Fruit fly (Drosophila melanogaster): Measurements from ENCODE around the gene Ten-a.
A peak's percentile ranks its signal among the peaks of the same experiment; 100 is the strongest.

Ten-a gene

dm6 chrX:12242375-12242774, 198.9 kb downstream of the Ten-a start (continued):
- peak; percentile 56 for TF ChIP-seq ewg (GFP tag; optimal IDR thresholded peaks at IDR 0.05)
- peak; percentile 28 for TF ChIP-seq sd (tag; optimal IDR thresholded peaks at IDR 0.05)
- no peak for TF ChIP-seq TFAM (GFP tag; optimal IDR thresholded peaks at IDR 0.05)
- TF ChIP-seq Taf1 (GFP tag; IDR thresholded peaks at IDR 0.05) = no peak
- no peak for TF ChIP-seq CG14860 (GFP tag; IDR thresholded peaks at IDR 0.05; ENCODE audit: partially characterized antibody)
- no peak for TF ChIP-seq Usf (GFP tag; optimal IDR thresholded peaks at IDR 0.05)
- TF ChIP-seq ind (GFP tag; optimal IDR thresholded peaks at IDR 0.05) = peak; percentile 43
- peak; percentile 1 for TF ChIP-seq CG18764 (GFP tag; optimal IDR thresholded peaks at IDR 0.05)
- no peak for TF ChIP-seq Dref (GFP tag; IDR thresholded peaks at IDR 0.05)
- no peak for TF ChIP-seq CG6791 (GFP tag; IDR thresholded peaks at IDR 0.05; ENCODE audit: partially characterized antibody)
- TF ChIP-seq CG5180 (GFP tag; optimal IDR thresholded peaks at IDR 0.05) = peak; percentile 2
- 0 out of 2 replicates have a peak, but pooled peaks have one; percentile 38 for TF ChIP-seq CG1024 (GFP tag; IDR thresholded peaks at IDR 0.05)
- TF ChIP-seq fd102C (GFP tag; optimal IDR thresholded peaks at IDR 0.05) = no peak
- no peak for TF ChIP-seq CG6272 (GFP tag; IDR thresholded peaks at IDR 0.05)
- TF ChIP-seq D (optimal IDR thresholded peaks at IDR 0.05) = no peak
- TF ChIP-seq D (GFP tag; optimal IDR thresholded peaks at IDR 0.05) = peak; percentile 62
- no peak for TF ChIP-seq CrebB (tag; optimal IDR thresholded peaks at IDR 0.05)
- TF ChIP-seq CG7357 (GFP tag; IDR thresholded peaks at IDR 0.05) = 0 out of 3 replicates have a peak, but pooled peaks have one; percentile 25
- TF ChIP-seq CTCF (GFP tag; optimal IDR thresholded peaks at IDR 0.05) = no peak
- no peak for TF ChIP-seq CG16815 (GFP tag; optimal IDR thresholded peaks at IDR 0.05)
- peak; percentile 83 for TF ChIP-seq Xrp1 (GFP tag; IDR thresholded peaks at IDR 0.05)
- no peak for TF ChIP-seq CG31365 (tag; optimal IDR thresholded peaks at IDR 0.05)
- no peak for TF ChIP-seq gt (GFP tag; IDR thresholded peaks at IDR 0.05)
- peak; percentile 13 for TF ChIP-seq Deaf1 (tag; optimal IDR thresholded peaks at IDR 0.05)
- no peak for TF ChIP-seq Hr78 (GFP tag; optimal IDR thresholded peaks at IDR 0.05)
- peak; percentile 9 for TF ChIP-seq Nf-YB (GFP tag; optimal IDR thresholded peaks at IDR 0.05)
- TF ChIP-seq disco-r (GFP tag; optimal IDR thresholded peaks at IDR 0.05) = no peak
- no peak for TF ChIP-seq CG15479 (GFP tag; optimal IDR thresholded peaks at IDR 0.05)
- TF ChIP-seq prd (optimal IDR thresholded peaks at IDR 0.05) = no peak
- peak; percentile 71; the same call in 2 of the 3 replicates for TF ChIP-seq prd (GFP tag; IDR thresholded peaks at IDR 0.05)
- TF ChIP-seq bbx (GFP tag; IDR thresholded peaks at IDR 0.05; ENCODE audit: partially characterized antibody) = no peak
- TF ChIP-seq ap (GFP tag; IDR thresholded peaks at IDR 0.05) = no peak
- TF ChIP-seq cas (GFP tag; IDR thresholded peaks at IDR 0.05) = no peak
- TF ChIP-seq tll (GFP tag; optimal IDR thresholded peaks at IDR 0.05) = no peak
- no peak for TF ChIP-seq CG4617 (GFP tag; optimal IDR thresholded peaks at IDR 0.05; ENCODE audit: borderline replicate concordance)
- TF ChIP-seq CG12659 (GFP tag; optimal IDR thresholded peaks at IDR 0.05) = peak; percentile 15
- no peak for TF ChIP-seq CG9797 (GFP tag; optimal IDR thresholded peaks at IDR 0.05)
- TF ChIP-seq Fer2 (tag; optimal IDR thresholded peaks at IDR 0.05) = no peak
- peak; percentile 58 for TF ChIP-seq CG7556 (GFP tag; optimal IDR thresholded peaks at IDR 0.05)
- no peak for TF ChIP-seq abd-A (tag; optimal IDR thresholded peaks at IDR 0.05)
- TF ChIP-seq fd64A (GFP tag; optimal IDR thresholded peaks at IDR 0.05) = no peak
- no peak for TF ChIP-seq crc (GFP tag; optimal IDR thresholded peaks at IDR 0.05)
- TF ChIP-seq CG10979 (tag; optimal IDR thresholded peaks at IDR 0.05) = peak; percentile 84
- no peak for TF ChIP-seq CG7786 (GFP tag; optimal IDR thresholded peaks at IDR 0.05)
- no peak for TF ChIP-seq CG2120 (GFP tag; optimal IDR thresholded peaks at IDR 0.05)
- peak; percentile 40; the same call in 1 of the 2 replicates for TF ChIP-seq sim (GFP tag; IDR thresholded peaks at IDR 0.05)
- TF ChIP-seq CG6254 (GFP tag; optimal IDR thresholded peaks at IDR 0.05) = peak; percentile 68
- no peak for TF ChIP-seq CG2199 (GFP tag; IDR thresholded peaks at IDR 0.05)
- no peak for TF ChIP-seq CG12236 (GFP tag; optimal IDR thresholded peaks at IDR 0.05)
- TF ChIP-seq HmgD (GFP tag; optimal IDR thresholded peaks at IDR 0.05) = no peak
- TF ChIP-seq nerfin-1 (tag; optimal IDR thresholded peaks at IDR 0.05) = peak; percentile 61
- TF ChIP-seq C15 (GFP tag; IDR thresholded peaks at IDR 0.05) = no peak
